Fruit fly (Drosophila melanogaster) whole organism, embryonic: ENCODE measurements around the gene CG18180.

Experiments used
- Atf-2 ChIP-seq: fragments of 200-800 bp; sonication (Bioruptor generic); optimal IDR thresholded peaks from 2 replicates; lab custom pipeline; 2016; ENCODE audit warnings: missing biosample characterization, missing genetic modification characterization
- B-H1 ChIP-seq: fragments of 200-800 bp; sonication (Bioruptor generic); IDR thresholded peaks from 3 replicates; pipeline ENCODE4 v1.3.6; 2022; ENCODE audit warnings: missing biosample characterization, missing genetic modification characterization
- Blimp-1 ChIP-seq: fragments of 200-800 bp; sonication (Bioruptor generic); optimal IDR thresholded peaks from 3 replicates; lab custom pipeline; 2018; ENCODE audit warnings: missing biosample characterization, missing genetic modification characterization, mild to moderate bottlenecking, moderate library complexity, missing genetic modification reagents
- CG10366 ChIP-seq: fragments of 200-800 bp; sonication (Bioruptor generic); IDR thresholded peaks from 2 replicates; pipeline ENCODE4 v1.3.6; 2022; ENCODE audit warnings: missing biosample characterization, missing genetic modification characterization
- CG11085 ChIP-seq: fragments of 200-800 bp; sonication (Bioruptor generic); IDR thresholded peaks from 2 replicates; pipeline ENCODE4 v1.3.6; 2022; ENCODE audit warnings: missing biosample characterization, missing genetic modification characterization
- CG12744 ChIP-seq: fragments of 200-800 bp; sonication (Bioruptor generic); optimal IDR thresholded peaks from 2 replicates; lab custom pipeline; 2016; ENCODE audit warnings: missing biosample characterization, missing genetic modification characterization
- CG12942 ChIP-seq: fragments of 200-800 bp; sonication (Bioruptor generic); optimal IDR thresholded peaks from 3 replicates; lab custom pipeline; 2016; ENCODE audit warnings: missing biosample characterization, missing genetic modification characterization
- CG1529 ChIP-seq: fragments of 200-800 bp; sonication (Bioruptor generic); optimal IDR thresholded peaks from 3 replicates; lab custom pipeline; 2018; ENCODE audit warnings: missing biosample characterization, missing genetic modification characterization
- CG15514 ChIP-seq: fragments of 200-800 bp; sonication (Bioruptor generic); optimal IDR thresholded peaks from 3 replicates; lab custom pipeline; 2017; ENCODE audit warnings: missing biosample characterization, missing genetic modification characterization, mild to moderate bottlenecking, moderate library complexity, missing genetic modification reagents
- CG17186 ChIP-seq: fragments of 200-800 bp; sonication (Bioruptor generic); optimal IDR thresholded peaks from 3 replicates; lab custom pipeline; 2017; ENCODE audit warnings: missing biosample characterization, missing genetic modification reagents, missing genetic modification characterization
- CG18011 ChIP-seq: fragments of 200-800 bp; sonication (Bioruptor generic); optimal IDR thresholded peaks from 2 replicates; lab custom pipeline; 2017; ENCODE audit warnings: missing biosample characterization, missing genetic modification characterization, mild to moderate bottlenecking, moderate library complexity, missing genotype
- CG2120 ChIP-seq: fragments of 200-800 bp; sonication (Bioruptor generic); optimal IDR thresholded peaks from 3 replicates; lab custom pipeline; 2016; ENCODE audit warnings: missing biosample characterization, missing genetic modification characterization
- CG2202 ChIP-seq: fragments of 200-800 bp; sonication (Bioruptor generic); optimal IDR thresholded peaks from 2 replicates; lab custom pipeline; 2018; ENCODE audit warnings: missing biosample characterization, mild to moderate bottlenecking, missing genetic modification characterization
- CG42726 ChIP-seq: fragments of 200-800 bp; sonication (Bioruptor generic); IDR thresholded peaks from 2 replicates; pipeline ENCODE4 v1.3.6; 2022; ENCODE audit warnings: missing biosample characterization, missing genetic modification characterization; ENCODE audit not compliant: partially characterized antibody
- CG4730 ChIP-seq: fragments of 200-800 bp; sonication (Bioruptor generic); IDR thresholded peaks from 2 replicates; pipeline ENCODE4 v1.3.6; 2022; ENCODE audit warnings: missing biosample characterization, missing genetic modification characterization
- CG6654 ChIP-seq: fragments of 200-800 bp; sonication (Bioruptor generic); optimal IDR thresholded peaks from 2 replicates; lab custom pipeline; 2017; ENCODE audit warnings: missing biosample characterization, mild to moderate bottlenecking, missing genetic modification characterization
- CG6683 ChIP-seq: fragments of 200-800 bp; sonication (Bioruptor generic); optimal IDR thresholded peaks from 2 replicates; lab custom pipeline; 2017; ENCODE audit warnings: missing biosample characterization, mild to moderate bottlenecking, missing genetic modification characterization, missing genetic modification reagents
- CG6689 ChIP-seq: fragments of 200-800 bp; sonication (Bioruptor generic); IDR thresholded peaks from 2 replicates; pipeline ENCODE4 v1.3.6; 2022; ENCODE audit warnings: missing biosample characterization, missing genetic modification characterization
- CG8924 ChIP-seq: fragments of 200-800 bp; optimal IDR thresholded peaks from 3 replicates; lab custom pipeline; 2019; ENCODE audit warnings: missing biosample characterization, mild to moderate bottlenecking, missing genetic modification characterization, moderate library complexity
- CG9215 ChIP-seq: fragments of 200-800 bp; sonication (Bioruptor generic); IDR thresholded peaks from 2 replicates; pipeline ENCODE4 v1.3.6; 2022; ENCODE audit warnings: missing biosample characterization, missing genetic modification characterization
- Fer3 ChIP-seq: fragments of 200-800 bp; sonication (Bioruptor generic); optimal IDR thresholded peaks from 2 replicates; lab custom pipeline; 2018; ENCODE audit warnings: missing biosample characterization, mild to moderate bottlenecking, missing genetic modification characterization, moderate library complexity
- HHEX ChIP-seq: fragments of 200-800 bp; sonication (Bioruptor generic); optimal IDR thresholded peaks from 3 replicates; lab custom pipeline; 2017; ENCODE audit warnings: missing biosample characterization, mild to moderate bottlenecking, missing genetic modification characterization, missing genetic modification reagents
- Hr39 ChIP-seq: fragments of >200 bp; optimal IDR thresholded peaks from 2 replicates; lab custom pipeline; 2017
- Lim3 ChIP-seq: fragments of 200-800 bp; sonication (Bioruptor generic); IDR thresholded peaks from 2 replicates; pipeline ENCODE4 v1.3.6; 2022; ENCODE audit warnings: missing biosample characterization, missing genetic modification characterization
- Meics ChIP-seq: fragments of 200-800 bp; sonication (Bioruptor generic); optimal IDR thresholded peaks from 2 replicates; lab custom pipeline; 2017; ENCODE audit warnings: missing biosample characterization, mild to moderate bottlenecking, missing genetic modification characterization
- Mes4 ChIP-seq: fragments of 200-800 bp; sonication (Bioruptor generic); optimal IDR thresholded peaks from 2 replicates; lab custom pipeline; 2016; ENCODE audit warnings: missing biosample characterization, missing genetic modification characterization
- PHDP ChIP-seq: fragments of 200-800 bp; sonication (Bioruptor generic); optimal IDR thresholded peaks from 3 replicates; lab custom pipeline; 2018; ENCODE audit warnings: missing biosample characterization, mild to moderate bottlenecking, missing genetic modification characterization, moderate library complexity
- Poxn ChIP-seq: fragments of 200-800 bp; sonication (Bioruptor generic); IDR thresholded peaks from 2 replicates; pipeline ENCODE4 v1.3.6; 2022; ENCODE audit warnings: missing biosample characterization, missing genetic modification characterization
- Six4 ChIP-seq: fragments of 200-800 bp; sonication (Bioruptor generic); optimal IDR thresholded peaks from 2 replicates; lab custom pipeline; 2016; ENCODE audit warnings: missing biosample characterization, missing genetic modification characterization
- Sry-β ChIP-seq: fragments of 200-800 bp; sonication (Bioruptor generic); optimal IDR thresholded peaks from 2 replicates; lab custom pipeline; 2018; ENCODE audit warnings: missing biosample characterization, mild to moderate bottlenecking, missing genetic modification characterization, moderate library complexity
- amos ChIP-seq: fragments of 200-800 bp; sonication (Bioruptor generic); IDR thresholded peaks from 2 replicates; pipeline ENCODE4 v1.3.6; 2022; ENCODE audit warnings: missing biosample characterization, missing genetic modification characterization; ENCODE audit not compliant: partially characterized antibody
- bab2 ChIP-seq: fragments of 200-800 bp; sonication (Bioruptor generic); optimal IDR thresholded peaks from 2 replicates; lab custom pipeline; 2016; ENCODE audit warnings: missing biosample characterization, missing genetic modification characterization
- bbx ChIP-seq: fragments of 200-800 bp; sonication (Bioruptor generic); IDR thresholded peaks from 2 replicates; pipeline ENCODE4 v1.3.6; 2022; ENCODE audit warnings: missing biosample characterization, missing genetic modification characterization; ENCODE audit not compliant: partially characterized antibody
- bigmax ChIP-seq: fragments of 200-800 bp; sonication (Bioruptor generic); optimal IDR thresholded peaks from 2 replicates; lab custom pipeline; 2018; ENCODE audit warnings: missing biosample characterization, mild to moderate bottlenecking, missing genetic modification characterization
- caup ChIP-seq: fragments of 200-800 bp; sonication (Bioruptor generic); optimal IDR thresholded peaks from 3 replicates; lab custom pipeline; 2017; ENCODE audit warnings: missing biosample characterization, mild to moderate bottlenecking, missing genetic modification characterization, moderate library complexity; ENCODE audit not compliant: severe bottlenecking
- crol ChIP-seq: fragments of 200-800 bp; sonication (Bioruptor generic); IDR thresholded peaks from 2 replicates; pipeline ENCODE4 v1.3.6; 2022; ENCODE audit warnings: missing biosample characterization, missing genetic modification characterization
- dpn ChIP-seq, 2 experiments: fragments of 200-800 bp; sonication (Bioruptor generic); optimal IDR thresholded peaks; 3 replicates each; lab custom pipeline; 2016; ENCODE audit warnings: missing biosample characterization in 2 of 2, missing genetic modification characterization in 2 of 2
- esg ChIP-seq: fragments of 200-800 bp; sonication (Bioruptor generic); conservative IDR thresholded peaks from 2 replicates; pipeline ENCODE4 v1.3.6; 2022; ENCODE audit warnings: missing biosample characterization, missing genetic modification characterization
- eyg ChIP-seq: fragments of 200-800 bp; sonication (Bioruptor generic); optimal IDR thresholded peaks from 3 replicates; lab custom pipeline; 2016; ENCODE audit warnings: missing biosample characterization, missing genetic modification characterization
- gcm2 ChIP-seq: fragments of 200-800 bp; sonication (Bioruptor generic); optimal IDR thresholded peaks from 2 replicates; lab custom pipeline; 2016; ENCODE audit warnings: missing biosample characterization, missing genetic modification characterization
- hb ChIP-seq: fragments of 200-800 bp; sonication (Bioruptor generic); IDR thresholded peaks from 3 replicates; pipeline ENCODE4 v1.3.6; 2022; ENCODE audit warnings: missing biosample characterization, missing genetic modification characterization; ENCODE audit not compliant: partially characterized antibody
- insv ChIP-seq, 2 experiments: fragments of 200-800 bp; sonication (Bioruptor generic); optimal IDR thresholded peaks; 3 replicates each; lab custom pipeline; 2016 to 2018; ENCODE audit warnings: missing biosample characterization in 2 of 2, missing genetic modification characterization in 2 of 2
- lilli ChIP-seq: fragments of 200-800 bp; sonication (Bioruptor generic); optimal IDR thresholded peaks from 3 replicates; lab custom pipeline; 2016; ENCODE audit warnings: missing biosample characterization, missing genetic modification characterization
- pho ChIP-seq: fragments of 200-800 bp; sonication (Bioruptor generic); optimal IDR thresholded peaks from 2 replicates; lab custom pipeline; 2016; ENCODE audit warnings: missing biosample characterization, missing genetic modification characterization
- stwl ChIP-seq: fragments of 200-800 bp; sonication (Bioruptor generic); optimal IDR thresholded peaks from 3 replicates; lab custom pipeline; 2018; ENCODE audit warnings: missing biosample characterization, mild to moderate bottlenecking, missing genetic modification characterization, moderate library complexity
- tap ChIP-seq: fragments of 200-800 bp; optimal IDR thresholded peaks from 3 replicates; lab custom pipeline; 2019; ENCODE audit warnings: missing biosample characterization, mild to moderate bottlenecking, missing genetic modification characterization, moderate library complexity
- tin ChIP-seq: fragments of 200-800 bp; sonication (Bioruptor generic); optimal IDR thresholded peaks from 3 replicates; lab custom pipeline; 2016; ENCODE audit warnings: missing biosample characterization, missing genetic modification characterization
- tup ChIP-seq: fragments of 200-800 bp; sonication (Bioruptor generic); optimal IDR thresholded peaks from 2 replicates; lab custom pipeline; 2016; ENCODE audit warnings: missing biosample characterization, mild to moderate bottlenecking, missing genetic modification characterization, moderate library complexity
- vfl ChIP-seq: fragments of 200-800 bp; sonication (Bioruptor generic); optimal IDR thresholded peaks from 2 replicates; lab custom pipeline; 2016; ENCODE audit warnings: missing biosample characterization, missing genetic modification characterization
- wor ChIP-seq: fragments of 200-800 bp; sonication (Bioruptor generic); IDR thresholded peaks from 2 replicates; pipeline ENCODE4 v1.3.6; 2022; ENCODE audit warnings: missing biosample characterization, missing genetic modification characterization

Gene CG18180

DNA sequence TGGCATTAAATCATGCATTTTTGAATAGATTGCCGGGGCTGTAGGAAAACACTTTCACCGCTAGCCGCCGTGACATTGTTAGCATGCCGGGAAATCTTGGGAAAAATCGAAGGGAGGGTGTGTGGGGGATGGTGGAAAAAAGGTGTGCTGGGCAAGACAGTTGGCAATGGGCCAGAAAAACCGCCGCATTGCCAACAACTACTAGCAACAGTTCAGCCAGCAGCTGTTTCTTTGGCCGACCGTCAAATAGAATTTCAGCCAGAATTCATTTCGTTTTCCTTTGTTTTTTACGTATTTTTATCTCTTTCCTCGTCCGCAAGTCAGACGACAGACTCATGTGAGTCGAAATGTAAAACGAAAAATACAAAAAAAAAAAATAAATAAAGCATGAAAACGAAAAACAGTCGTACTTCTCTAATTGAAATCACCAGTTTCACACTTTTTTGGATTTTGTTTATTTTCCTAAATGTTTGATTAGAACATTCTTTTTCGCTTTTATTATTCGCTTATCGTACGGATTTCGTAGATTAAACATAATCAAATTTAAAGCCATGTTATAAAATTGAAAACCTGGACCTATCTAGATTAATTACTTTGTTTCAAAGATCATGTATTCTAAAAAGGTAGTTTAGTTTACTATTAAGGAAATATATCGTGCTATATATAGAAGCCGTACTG is 50.1 kb downstream of the CG18180 start (continued):
- TF ChIP-seq Blimp-1 (GFP tag; lab: Kevin White, UChicago): no peak
- no peak for TF ChIP-seq CG17186
- TF ChIP-seq esg: no peak; the same call in 1 of the 2 replicates
- no peak for TF ChIP-seq Poxn (GFP tag; lab: Robert Waterston, UW)
- no peak for TF ChIP-seq CG42726 (GFP tag; lab: Robert Waterston, UW)
- TF ChIP-seq bigmax: no peak
- no peak for TF ChIP-seq bab2
- no peak for TF ChIP-seq CG12744 (GFP tag; lab: Kevin White, UChicago)
- TF ChIP-seq CG10366: no peak
- TF ChIP-seq CG4730 (GFP tag; lab: Robert Waterston, UW): no peak
- TF ChIP-seq Fer3 (tag; lab: Kevin White, UChicago): peak; percentile 57
- TF ChIP-seq amos (GFP tag; lab: Robert Waterston, UW): no peak
- TF ChIP-seq tap (tag; lab: Kevin White, UChicago): peak; percentile 18
- TF ChIP-seq B-H1 (GFP tag; lab: Robert Waterston, UW): no peak
- TF ChIP-seq CG15514 (GFP tag; lab: Kevin White, UChicago): peak; percentile 12
- TF ChIP-seq lilli: peak; percentile 40
- no peak for TF ChIP-seq stwl (tag; lab: Kevin White, UChicago)
- no peak for TF ChIP-seq vfl (GFP tag; lab: Kevin White, UChicago)
- no peak for TF ChIP-seq CG8924 (tag; lab: Kevin White, UChicago)
- TF ChIP-seq CG18011: no peak
- peak; percentile 25 for TF ChIP-seq caup (GFP tag; lab: Kevin White, UChicago)
- TF ChIP-seq tin: no peak
- no peak for TF ChIP-seq Six4 (GFP tag; lab: Kevin White, UChicago)
- TF ChIP-seq Sry-β (GFP tag; lab: Kevin White, UChicago): no peak
- TF ChIP-seq tup: no peak
- TF ChIP-seq insv (GFP tag; optimal IDR thresholded peaks at IDR 0.05; lab: Kevin White, UChicago): no peak
- TF ChIP-seq CG1529: no peak
- TF ChIP-seq CG12942 (GFP tag; lab: Kevin White, UChicago): no peak
- peak; percentile 65 for TF ChIP-seq crol
- no peak for TF ChIP-seq CG9215
- peak in 1 of 2 experiments; percentile 36 for TF ChIP-seq dpn (GFP tag; optimal IDR thresholded peaks at IDR 0.05; lab: Kevin White, UChicago)
- no peak for TF ChIP-seq Lim3 (GFP tag; lab: Robert Waterston, UW)
- no peak for TF ChIP-seq Atf-2
- peak; percentile 66 for TF ChIP-seq Meics
- TF ChIP-seq eyg (GFP tag; lab: Kevin White, UChicago): no peak
- peak; percentile 65 for TF ChIP-seq PHDP (tag; lab: Kevin White, UChicago)
- TF ChIP-seq Mes4: no peak
- TF ChIP-seq gcm2 (GFP tag; lab: Kevin White, UChicago): no peak
- peak; percentile 75 for TF ChIP-seq pho (GFP tag; lab: Kevin White, UChicago)
- TF ChIP-seq wor (GFP tag; lab: Robert Waterston, UW): no peak
- TF ChIP-seq hb (GFP tag; lab: Robert Waterston, UW): no peak
- peak; percentile 4 for TF ChIP-seq CG6683
- TF ChIP-seq Hr39 (lab: Kevin White, UChicago): no peak
- no peak for TF ChIP-seq bbx
- no peak for TF ChIP-seq CG11085 (GFP tag; lab: Robert Waterston, UW)
- peak; percentile 13; the same call in 1 of the 2 replicates for TF ChIP-seq CG6689 (GFP tag; lab: Robert Waterston, UW)
- no peak for TF ChIP-seq HHEX (GFP tag; lab: Kevin White, UChicago)
- peak; percentile 87 for TF ChIP-seq CG2120 (GFP tag; lab: Kevin White, UChicago)
- no peak for TF ChIP-seq CG6654 (GFP tag; lab: Kevin White, UChicago)
- TF ChIP-seq CG2202 (tag; lab: Kevin White, UChicago): no peak
